Worm (Caenorhabditis elegans) whole organism, L1 larva: ENCODE results near the gene sax-1.

Source experiments
- snpc-4 ChIP-seq: fragments of 150-350 bp; optimal IDR thresholded peaks from 2 replicates; lab custom pipeline; 2014; ENCODE audit warnings: missing biosample characterization, missing genetic modification characterization
- unc-62 ChIP-seq: fragments of 150-350 bp; optimal IDR thresholded peaks from 2 replicates; lab custom pipeline; 2014; ENCODE audit warnings: missing biosample characterization, missing genetic modification reagents, missing genetic modification characterization

ce11 chrX:3631550-3631949 lies 18.4 kb downstream of the sax-1 start:
- no peak for TF ChIP-seq unc-62 (GFP tag; lab: Kevin White, UChicago)
- no peak for TF ChIP-seq snpc-4 (tag; lab: Kevin White, UChicago)
